Fruit fly (Drosophila melanogaster) whole organism, pupa: Measurements from ENCODE around the gene Dnaaf6.
A peak's percentile ranks its signal among the peaks of the same experiment; 100 is the strongest.

Experiments used
- CG32121 ChIP-seq: fragments of 200-800 bp; sonication (Bioruptor generic); IDR thresholded peaks from 2 replicates; pipeline ENCODE4 v1.3.6; 2022; ENCODE audit warnings: missing biosample characterization, missing genetic modification characterization
- CG4496 ChIP-seq: fragments of 200-800 bp; sonication (Bioruptor generic); IDR thresholded peaks from 3 replicates; pipeline ENCODE4 v1.3.6; 2022; ENCODE audit warnings: missing biosample characterization, missing genetic modification characterization
- fd96Ca ChIP-seq: fragments of 200-800 bp; sonication (Bioruptor generic); IDR thresholded peaks from 3 replicates; pipeline ENCODE4 v1.3.6; 2022; ENCODE audit warnings: missing biosample characterization, missing genetic modification characterization
- rn ChIP-seq: fragments of 200-800 bp; sonication (Bioruptor generic); IDR thresholded peaks from 2 replicates; pipeline ENCODE4 v1.3.6; 2022; ENCODE audit warnings: missing biosample characterization, missing genetic modification characterization

DNA sequence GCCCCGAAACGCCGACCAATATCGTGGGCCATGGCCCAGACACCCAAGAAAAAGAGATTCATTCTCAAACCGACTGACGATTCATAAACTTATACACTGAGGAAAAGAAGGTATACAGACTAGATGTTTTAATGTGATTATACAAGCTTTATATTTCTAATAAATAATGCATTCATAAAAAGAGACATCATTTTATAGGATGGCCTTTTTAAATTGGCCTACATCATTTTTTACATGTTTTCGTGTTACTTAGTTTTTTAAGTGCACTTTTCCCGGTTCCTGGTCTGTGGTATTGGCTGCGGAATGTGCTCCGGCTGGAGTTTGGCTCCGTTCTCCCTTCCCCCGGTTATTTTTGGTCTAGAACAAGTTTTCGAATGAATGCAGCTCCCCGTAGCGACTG lies 32.0 kb upstream of the Dnaaf6 start:
- TF ChIP-seq CG4496 (GFP tag; lab: Robert Waterston, UW): peak; percentile 95
- peak; percentile 65 for TF ChIP-seq CG32121
- peak; percentile 75 for TF ChIP-seq fd96Ca (GFP tag; lab: Robert Waterston, UW)
- TF ChIP-seq rn: peak; percentile 82
